Fruit fly (Drosophila melanogaster): ENCODE data around the gene CG5412.

The CG5412 gene

dm6 chr3R:20567507-20568222, 9.2 kb upstream of the CG5412 start:
- TF ChIP-seq CG17361 (GFP tag; IDR thresholded peaks at IDR 0.05): no peak
- no peak for TF ChIP-seq onecut (GFP tag; IDR thresholded peaks at IDR 0.05)
- TF ChIP-seq HLH3B (GFP tag; IDR thresholded peaks at IDR 0.05): no peak
- no peak for TF ChIP-seq Mrtf (GFP tag; IDR thresholded peaks at IDR 0.05)
- no peak for TF ChIP-seq ewg (GFP tag; optimal IDR thresholded peaks at IDR 0.05)
- TF ChIP-seq Neu2 (GFP tag; optimal IDR thresholded peaks at IDR 0.05; ENCODE audit: borderline replicate concordance): no peak
- TF ChIP-seq kni (GFP tag; optimal IDR thresholded peaks at IDR 0.05): no peak
- no peak for TF ChIP-seq zf30C (GFP tag; optimal IDR thresholded peaks at IDR 0.05)
- TF ChIP-seq oc (tag; optimal IDR thresholded peaks at IDR 0.05): peak; percentile 4
- peak; percentile 62 for TF ChIP-seq crol (GFP tag; IDR thresholded peaks at IDR 0.05)
- TF ChIP-seq Oaz (GFP tag; IDR thresholded peaks at IDR 0.05): no peak
- TF ChIP-seq pb (GFP tag; optimal IDR thresholded peaks at IDR 0.05): no peak
- TF ChIP-seq CG4282 (GFP tag; optimal IDR thresholded peaks at IDR 0.05): no peak
- TF ChIP-seq Blimp-1 (GFP tag; optimal IDR thresholded peaks at IDR 0.05): peak; percentile 10
- TF ChIP-seq grn (GFP tag; optimal IDR thresholded peaks at IDR 0.05): no peak
- no peak for TF ChIP-seq CG8388 (GFP tag; optimal IDR thresholded peaks at IDR 0.05)
- no peak for TF ChIP-seq CG5180 (GFP tag; optimal IDR thresholded peaks at IDR 0.05)
- TF ChIP-seq fru (optimal IDR thresholded peaks at IDR 0.05): no peak
- peak; percentile 23 for TF ChIP-seq CG12769 (tag; optimal IDR thresholded peaks at IDR 0.05)
- no peak for TF ChIP-seq slp2 (GFP tag; optimal IDR thresholded peaks at IDR 0.05)
- TF ChIP-seq pan (optimal IDR thresholded peaks at IDR 0.05): no peak
- no peak for TF ChIP-seq pan (GFP tag; optimal IDR thresholded peaks at IDR 0.05 in 1 of 2, IDR thresholded peaks at IDR 0.05 in 1 of 2)
- peak; percentile 41 for TF ChIP-seq twi (tag; optimal IDR thresholded peaks at IDR 0.05)
- TF ChIP-seq CG3407 (GFP tag; optimal IDR thresholded peaks at IDR 0.05): no peak
- no peak for TF ChIP-seq grau (tag; optimal IDR thresholded peaks at IDR 0.05)
- no peak for TF ChIP-seq CG17385 (GFP tag; optimal IDR thresholded peaks at IDR 0.05)
- TF ChIP-seq B-H2 (GFP tag; optimal IDR thresholded peaks at IDR 0.05): no peak
- TF ChIP-seq pfk (GFP tag; optimal IDR thresholded peaks at IDR 0.05): no peak
- no peak for TF ChIP-seq wek (GFP tag; optimal IDR thresholded peaks at IDR 0.05)
- TF ChIP-seq Med (GFP tag): peak; percentile 38
- no peak for TF ChIP-seq CG16863 (GFP tag; optimal IDR thresholded peaks at IDR 0.05)
- no peak for TF ChIP-seq Nf-YA (GFP tag; IDR thresholded peaks at IDR 0.05)
- TF ChIP-seq sima (GFP tag; optimal IDR thresholded peaks at IDR 0.05): no peak
- no peak for TF ChIP-seq CG10431 (GFP tag; optimal IDR thresholded peaks at IDR 0.05)
- no peak for TF ChIP-seq Ptx1 (GFP tag; IDR thresholded peaks at IDR 0.05)
- no peak for TF ChIP-seq Atf-2 (GFP tag; optimal IDR thresholded peaks at IDR 0.05)
- no peak for TF ChIP-seq CG11560 (tag; IDR thresholded peaks at IDR 0.05)
- no peak for TF ChIP-seq Dek (tag; optimal IDR thresholded peaks at IDR 0.05)
- no peak for TF ChIP-seq dmrt99B (tag; optimal IDR thresholded peaks at IDR 0.05)
- 0 out of 4 replicates have a peak, but pooled peaks have one; percentile 52 for TF ChIP-seq chinmo (GFP tag; IDR thresholded peaks at IDR 0.05; ENCODE audit: partially characterized antibody)
- no peak for TF ChIP-seq E2f1 (GFP tag; IDR thresholded peaks at IDR 0.05)
- no peak for TF ChIP-seq H2.0 (GFP tag; IDR thresholded peaks at IDR 0.05)
- peak; percentile 86 for TF ChIP-seq CG13894 (tag; optimal IDR thresholded peaks at IDR 0.05)
- no peak for TF ChIP-seq gce (GFP tag; IDR thresholded peaks at IDR 0.05)
- no peak for TF ChIP-seq Aef1 (GFP tag; IDR thresholded peaks at IDR 0.05)
- TF ChIP-seq hkb (optimal IDR thresholded peaks at IDR 0.05): no peak
- TF ChIP-seq hkb (GFP tag; IDR thresholded peaks at IDR 0.05): no peak
- TF ChIP-seq NK7.1 (GFP tag; optimal IDR thresholded peaks at IDR 0.05): no peak
- TF ChIP-seq TFAM (GFP tag; optimal IDR thresholded peaks at IDR 0.05): no peak
- no peak for TF ChIP-seq ara (GFP tag; IDR thresholded peaks at IDR 0.05)
- no peak for TF ChIP-seq CG1602 (GFP tag; optimal IDR thresholded peaks at IDR 0.05)
- no peak for TF ChIP-seq Ravus (GFP tag; IDR thresholded peaks at IDR 0.05)

Data from whole organism, embryonic.